Fruit fly (Drosophila melanogaster) whole organism, embryonic: ENCODE results near the gene Cpr12A.

ENCODE experiments used
- Atf-2 ChIP-seq: fragments of 200-800 bp; sonication (Bioruptor generic); optimal IDR thresholded peaks from 2 replicates; lab custom pipeline; 2016; ENCODE audit warnings: missing biosample characterization, missing genetic modification characterization
- BEAF-32 ChIP-seq: fragments of 200-800 bp; sonication (Bioruptor generic); optimal IDR thresholded peaks from 3 replicates; lab custom pipeline; 2017; ENCODE audit warnings: missing biosample characterization, missing genetic modification characterization, mild to moderate bottlenecking, moderate library complexity, missing genetic modification reagents
- CG13123 ChIP-seq: fragments of 200-800 bp; sonication (Bioruptor generic); optimal IDR thresholded peaks from 2 replicates; lab custom pipeline; 2016; ENCODE audit warnings: missing biosample characterization, missing genetic modification characterization
- CG14965 ChIP-seq: fragments of 200-800 bp; sonication (Bioruptor generic); optimal IDR thresholded peaks from 2 replicates; lab custom pipeline; 2016; ENCODE audit warnings: missing biosample characterization, missing genetic modification characterization, borderline replicate concordance
- CG1602 ChIP-seq: fragments of 200-800 bp; sonication (Bioruptor generic); optimal IDR thresholded peaks from 3 replicates; lab custom pipeline; 2016; ENCODE audit warnings: missing biosample characterization, missing genetic modification characterization
- CG16779 ChIP-seq: fragments of 200-800 bp; sonication (Bioruptor generic); IDR thresholded peaks from 2 replicates; pipeline ENCODE4 v1.3.6; 2022; ENCODE audit warnings: missing biosample characterization, missing genetic modification characterization
- CG30403 ChIP-seq: fragments of 200-800 bp; sonication (Bioruptor generic); optimal IDR thresholded peaks from 3 replicates; lab custom pipeline; 2016; ENCODE audit warnings: missing biosample characterization, missing genetic modification characterization
- CG3163 ChIP-seq: fragments of 200-800 bp; sonication (Bioruptor generic); optimal IDR thresholded peaks from 3 replicates; lab custom pipeline; 2016; ENCODE audit warnings: missing biosample characterization, missing genetic modification characterization
- CG34376 ChIP-seq: fragments of 200-800 bp; sonication (Bioruptor generic); optimal IDR thresholded peaks from 2 replicates; lab custom pipeline; 2018; ENCODE audit warnings: missing biosample characterization, mild to moderate bottlenecking, missing genetic modification characterization
- CG4854 ChIP-seq: fragments of 200-800 bp; sonication (Bioruptor generic); optimal IDR thresholded peaks from 2 replicates; lab custom pipeline; 2016; ENCODE audit warnings: missing biosample characterization, missing genetic modification characterization, inconsistent platforms
- CG6854 ChIP-seq: fragments of 200-800 bp; sonication (Bioruptor generic); optimal IDR thresholded peaks from 3 replicates; lab custom pipeline; 2017; ENCODE audit warnings: missing biosample characterization, mild to moderate bottlenecking, missing genetic modification characterization
- CG7839 ChIP-seq: fragments of 200-800 bp; sonication (Bioruptor generic); optimal IDR thresholded peaks from 3 replicates; lab custom pipeline; 2018; ENCODE audit warnings: missing biosample characterization, mild to moderate bottlenecking, missing genetic modification characterization, moderate library complexity
- CG8478 ChIP-seq: fragments of >200 bp; optimal IDR thresholded peaks from 2 replicates; lab custom pipeline; 2018
- CG9437 ChIP-seq: fragments of 200-800 bp; sonication (Bioruptor generic); optimal IDR thresholded peaks from 2 replicates; lab custom pipeline; 2018; ENCODE audit warnings: missing biosample characterization, mild to moderate bottlenecking, missing genetic modification characterization
- CG9609 ChIP-seq: fragments of 200-800 bp; sonication (Bioruptor generic); optimal IDR thresholded peaks from 3 replicates; lab custom pipeline; 2016; ENCODE audit warnings: missing biosample characterization, missing genetic modification characterization
- Dip3 ChIP-seq: fragments of 200-800 bp; sonication (Bioruptor generic); optimal IDR thresholded peaks from 3 replicates; lab custom pipeline; 2016; ENCODE audit warnings: missing biosample characterization, missing genetic modification characterization
- Doc2 ChIP-seq: fragments of 200-800 bp; sonication (Bioruptor generic); IDR thresholded peaks from 2 replicates; pipeline ENCODE4 v1.3.6; 2022; ENCODE audit warnings: missing biosample characterization, missing genetic modification characterization
- Fer3 ChIP-seq: fragments of 200-800 bp; sonication (Bioruptor generic); optimal IDR thresholded peaks from 2 replicates; lab custom pipeline; 2018; ENCODE audit warnings: missing biosample characterization, mild to moderate bottlenecking, missing genetic modification characterization, moderate library complexity
- GATAe ChIP-seq: fragments of 200-800 bp; sonication (Bioruptor generic); conservative IDR thresholded peaks from 2 replicates; pipeline ENCODE4 v1.3.6; 2022; ENCODE audit warnings: missing biosample characterization, missing genetic modification characterization
- Hmx ChIP-seq: fragments of 200-800 bp; sonication (Bioruptor generic); optimal IDR thresholded peaks from 2 replicates; lab custom pipeline; 2016; ENCODE audit warnings: missing biosample characterization, missing genetic modification characterization
- Hr78 ChIP-seq, 2 experiments: fragments of 200-800 bp in 1 of 2; fragments of >200 bp in 1 of 2; sonication (Bioruptor generic) in 1 of 2; optimal IDR thresholded peaks; 2 replicates each; lab custom pipeline; 2017 to 2019; ENCODE audit warnings: missing biosample characterization in 2 of 2, missing genetic modification characterization in 2 of 2, mild to moderate bottlenecking in 1 of 2, moderate library complexity in 1 of 2
- MTF-1 ChIP-seq: fragments of 200-800 bp; sonication (Bioruptor generic); optimal IDR thresholded peaks from 2 replicates; lab custom pipeline; 2018; ENCODE audit warnings: missing biosample characterization, mild to moderate bottlenecking, missing genetic modification characterization, borderline replicate concordance
- Oli ChIP-seq: fragments of 200-800 bp; sonication (Bioruptor generic); optimal IDR thresholded peaks from 2 replicates; lab custom pipeline; 2018; ENCODE audit warnings: missing biosample characterization, mild to moderate bottlenecking, missing genetic modification characterization, moderate library complexity
- Side ChIP-seq: fragments of 200-800 bp; sonication (Bioruptor generic); optimal IDR thresholded peaks from 2 replicates; lab custom pipeline; 2016; ENCODE audit warnings: missing biosample characterization, missing genetic modification characterization
- Sry-β ChIP-seq: fragments of 200-800 bp; sonication (Bioruptor generic); optimal IDR thresholded peaks from 2 replicates; lab custom pipeline; 2018; ENCODE audit warnings: missing biosample characterization, mild to moderate bottlenecking, missing genetic modification characterization, moderate library complexity
- TFAM ChIP-seq: fragments of 200-800 bp; sonication (Bioruptor generic); optimal IDR thresholded peaks from 2 replicates; lab custom pipeline; 2017; ENCODE audit warnings: missing biosample characterization, missing genetic modification characterization, inconsistent platforms
- Xbp1 ChIP-seq: fragments of 200-800 bp; sonication (Bioruptor generic); optimal IDR thresholded peaks from 3 replicates; lab custom pipeline; 2016; ENCODE audit warnings: missing biosample characterization, mild to moderate bottlenecking, missing genetic modification characterization
- abd-A ChIP-seq: fragments of 200-800 bp; sonication (Bioruptor generic); optimal IDR thresholded peaks from 3 replicates; lab custom pipeline; 2019; ENCODE audit warnings: missing biosample characterization, mild to moderate bottlenecking, missing genetic modification characterization, moderate library complexity
- bab2 ChIP-seq: fragments of 200-800 bp; sonication (Bioruptor generic); optimal IDR thresholded peaks from 2 replicates; lab custom pipeline; 2016; ENCODE audit warnings: missing biosample characterization, missing genetic modification characterization
- eve ChIP-seq, 2 experiments: fragments of >200 bp; optimal IDR thresholded peaks; 2 replicates each; lab custom pipeline; 2017; ENCODE audit warnings: missing biosample characterization in 2 of 2, missing genetic modification characterization in 2 of 2
- exex ChIP-seq: fragments of 200-800 bp; sonication (Bioruptor generic); optimal IDR thresholded peaks from 4 replicates; lab custom pipeline; 2018; ENCODE audit warnings: missing biosample characterization, mild to moderate bottlenecking, missing genetic modification characterization, moderate library complexity
- gce ChIP-seq: fragments of 200-800 bp; sonication (Bioruptor generic); IDR thresholded peaks from 3 replicates; pipeline ENCODE4 v1.3.6; 2022; ENCODE audit warnings: missing biosample characterization, missing genetic modification characterization
- mld ChIP-seq: fragments of 200-800 bp; sonication (Bioruptor generic); IDR thresholded peaks from 3 replicates; pipeline ENCODE4 v1.3.6; 2022; ENCODE audit warnings: missing biosample characterization, missing genetic modification characterization; ENCODE audit not compliant: partially characterized antibody
- nerfin-1 ChIP-seq: fragments of 200-800 bp; sonication (Bioruptor generic); optimal IDR thresholded peaks from 3 replicates; lab custom pipeline; 2019; ENCODE audit warnings: missing biosample characterization, mild to moderate bottlenecking, missing genetic modification characterization, moderate library complexity
- onecut ChIP-seq: fragments of 200-800 bp; sonication (Bioruptor generic); IDR thresholded peaks from 2 replicates; pipeline ENCODE4 v1.3.6; 2022; ENCODE audit warnings: missing biosample characterization, missing genetic modification characterization
- pnt ChIP-seq: fragments of 200-800 bp; sonication (Bioruptor generic); optimal IDR thresholded peaks from 3 replicates; lab custom pipeline; 2016; ENCODE audit warnings: missing biosample characterization, missing genetic modification characterization
- rib ChIP-seq: fragments of 200-800 bp; sonication (Bioruptor generic); IDR thresholded peaks from 2 replicates; pipeline ENCODE4 v1.3.6; 2022; ENCODE audit warnings: missing biosample characterization, missing genetic modification characterization
- sens ChIP-seq: fragments of 200-800 bp; sonication (Bioruptor generic); peaks from one replicate; lab custom pipeline; 2016; ENCODE audit warnings: missing biosample characterization, missing genetic modification characterization
- sens-2 ChIP-seq: fragments of 200-800 bp; sonication (Bioruptor generic); IDR thresholded peaks from 2 replicates; pipeline ENCODE4 v1.3.6; 2022; ENCODE audit warnings: missing biosample characterization, missing genetic modification characterization
- sim ChIP-seq: fragments of 200-800 bp; sonication (Bioruptor generic); IDR thresholded peaks from 2 replicates; pipeline ENCODE4 v1.3.6; 2022; ENCODE audit warnings: missing biosample characterization, missing genetic modification characterization
- slbo ChIP-seq: fragments of 200-800 bp; sonication (Bioruptor generic); IDR thresholded peaks from 2 replicates; pipeline ENCODE4 v1.3.6; 2022; ENCODE audit warnings: missing biosample characterization, missing genetic modification characterization
- tap ChIP-seq: fragments of 200-800 bp; optimal IDR thresholded peaks from 3 replicates; lab custom pipeline; 2019; ENCODE audit warnings: missing biosample characterization, mild to moderate bottlenecking, missing genetic modification characterization, moderate library complexity
- tio ChIP-seq: fragments of 200-800 bp; sonication (Bioruptor generic); optimal IDR thresholded peaks from 2 replicates; lab custom pipeline; 2017; ENCODE audit warnings: missing biosample characterization, missing genetic modification characterization, inconsistent platforms
- z ChIP-seq: fragments of 200-800 bp; sonication (Bioruptor generic); IDR thresholded peaks from 3 replicates; pipeline ENCODE4 v1.3.6; 2022; ENCODE audit warnings: missing biosample characterization, missing genetic modification characterization
- zen ChIP-seq: fragments of 200-800 bp; sonication (Bioruptor generic); optimal IDR thresholded peaks from 3 replicates; lab custom pipeline; 2018; ENCODE audit warnings: missing biosample characterization, mild to moderate bottlenecking, missing genetic modification characterization, moderate library complexity

Gene Cpr12A

dm6 chrX:13561371-13561770 is 17.9 kb downstream of the Cpr12A start, which contains the start of gene CG32633:
Gene CG32633 (plus strand): TSS chrX:13561671.
- TF ChIP-seq Hmx (no peak), exex (tag; lab: Kevin White, UChicago) (peak; percentile 39), GATAe (peak; percentile 45; the same call in 1 of the 2 replicates)

- TF ChIP-seq exex (tag; lab: Kevin White, UChicago) (peak; percentile 88), CG4854 (GFP tag; lab: Kevin White, UChicago) (no peak), pnt (GFP tag; lab: Kevin White, UChicago) (no peak), Hr78 (GFP tag; optimal IDR thresholded peaks at IDR 0.05; lab: Kevin White, UChicago) (peak in 1 of 2 experiments; percentile 45), Side (GFP tag; lab: Kevin White, UChicago) (no peak), sens-2 (GFP tag; lab: Robert Waterston, UW) (no peak), CG34376 (GFP tag; lab: Kevin White, UChicago) (peak; percentile 12), eve (GFP tag; optimal IDR thresholded peaks at IDR 0.05; lab: Kevin White, UChicago) (peak in 1 of 2 experiments; percentile 63), abd-A (no peak), Xbp1 (GFP tag; lab: Kevin White, UChicago) (no peak)
- TF ChIP-seq, all 482 proteins: peak for 4
Observed at dm6 chrX:13563042-13563441, 19.6 kb downstream of the Cpr12A start.

dm6 chrX:13563483-13564443 is 20.3 kb downstream of the Cpr12A start, which contains the start of the genes CG46311 and Tpst:
Gene CG46311 (plus strand): TSS chrX:13563823.
Gene Tpst (plus strand): TSS chrX:13563823.
- TF ChIP-seq tio (peak; percentile 21), BEAF-32 (peak; percentile 48), onecut (peak; percentile 61), Atf-2 (GFP tag; lab: Kevin White, UChicago) (peak; percentile 31), Fer3 (tag; lab: Kevin White, UChicago) (no peak), CG9609 (peak; percentile 62), Doc2 (no peak), nerfin-1 (tag; lab: Kevin White, UChicago) (no peak), TFAM (no peak), slbo (GFP tag; lab: Robert Waterston, UW) (peak; percentile 85), CG7839 (tag; lab: Kevin White, UChicago) (peak; percentile 66), zen (tag; lab: Kevin White, UChicago) (peak; percentile 26), bab2 (GFP tag; lab: Kevin White, UChicago) (peak; percentile 72), Hr78 (GFP tag; optimal IDR thresholded peaks at IDR 0.05; lab: Kevin White, UChicago) (no peak), MTF-1 (GFP tag; lab: Kevin White, UChicago) (peak; percentile 37), CG30403 (GFP tag; lab: Kevin White, UChicago) (peak; percentile 60), CG8478 (no peak), tap (tag; lab: Kevin White, UChicago) (no peak), CG34376 (GFP tag; lab: Kevin White, UChicago) (no peak), CG14965 (GFP tag; lab: Kevin White, UChicago) (peak; percentile 83), Hmx (no peak), Oli (tag; lab: Kevin White, UChicago) (no peak), CG9437 (no peak), Dip3 (peak; percentile 47), sens (GFP tag; lab: Kevin White, UChicago) (peak; percentile 74), CG1602 (GFP tag; lab: Kevin White, UChicago) (peak; percentile 68), CG3163 (peak; percentile 20), CG6854 (no peak), gce (peak; percentile 47; the same call in 1 of the 3 replicates), CG13123 (GFP tag; lab: Kevin White, UChicago) (no peak), sim (no peak), rib (GFP tag; lab: Robert Waterston, UW) (no peak), mld (no peak), CG16779 (no peak), Sry-β (GFP tag; lab: Kevin White, UChicago) (no peak), z (GFP tag; lab: Robert Waterston, UW) (no peak)
